Fruit fly (Drosophila melanogaster) whole organism, embryonic: ENCODE measurements around the gene CG13481.
A peak's percentile ranks its signal among the peaks of the same experiment; 100 is the strongest.

Experiments used
- Blimp-1 ChIP-seq: fragments of 200-800 bp; sonication (Bioruptor generic); optimal IDR thresholded peaks from 3 replicates; lab custom pipeline; 2018; ENCODE audit warnings: missing biosample characterization, missing genetic modification characterization, mild to moderate bottlenecking, moderate library complexity, missing genetic modification reagents
- CG10147 ChIP-seq: fragments of 200-800 bp; sonication (Bioruptor generic); optimal IDR thresholded peaks from 2 replicates; lab custom pipeline; 2019; ENCODE audit warnings: missing biosample characterization, mild to moderate bottlenecking, missing genetic modification characterization, moderate library complexity
- CG10979 ChIP-seq: fragments of 200-800 bp; sonication (Bioruptor generic); optimal IDR thresholded peaks from 2 replicates; lab custom pipeline; 2018; ENCODE audit warnings: missing biosample characterization, mild to moderate bottlenecking, missing genetic modification characterization, moderate library complexity
- CG11695 ChIP-seq: fragments of 200-800 bp; sonication (Bioruptor generic); IDR thresholded peaks from 3 replicates; pipeline ENCODE4 v1.3.6; 2022; ENCODE audit warnings: missing biosample characterization, missing genetic modification characterization
- CG12391 ChIP-seq: fragments of 200-800 bp; sonication (Bioruptor generic); optimal IDR thresholded peaks from 3 replicates; lab custom pipeline; 2018; ENCODE audit warnings: missing biosample characterization, mild to moderate bottlenecking, missing genetic modification characterization, moderate library complexity
- CG13424 ChIP-seq: fragments of 200-800 bp; sonication (Bioruptor generic); optimal IDR thresholded peaks from 2 replicates; lab custom pipeline; 2019; ENCODE audit warnings: missing biosample characterization, mild to moderate bottlenecking, missing genetic modification characterization, moderate library complexity
- CG15696 ChIP-seq: fragments of 200-800 bp; sonication (Bioruptor generic); optimal IDR thresholded peaks from 2 replicates; lab custom pipeline; 2019; ENCODE audit warnings: missing biosample characterization, mild to moderate bottlenecking, missing genetic modification characterization, moderate library complexity
- CG1602 ChIP-seq: fragments of 200-800 bp; sonication (Bioruptor generic); optimal IDR thresholded peaks from 3 replicates; lab custom pipeline; 2016; ENCODE audit warnings: missing biosample characterization, missing genetic modification characterization
- CG17359 ChIP-seq: fragments of 200-800 bp; sonication (Bioruptor generic); optimal IDR thresholded peaks from 3 replicates; lab custom pipeline; 2018; ENCODE audit warnings: missing biosample characterization, mild to moderate bottlenecking, missing genetic modification characterization, moderate library complexity
- CG18262 ChIP-seq: fragments of 200-800 bp; optimal IDR thresholded peaks from 3 replicates; lab custom pipeline; 2019; ENCODE audit warnings: missing biosample characterization, mild to moderate bottlenecking, missing genetic modification characterization, moderate library complexity
- CG1832 ChIP-seq: fragments of 200-800 bp; sonication (Bioruptor generic); optimal IDR thresholded peaks from 2 replicates; lab custom pipeline; 2017; ENCODE audit warnings: missing biosample characterization, mild to moderate bottlenecking, missing genetic modification characterization, inconsistent platforms
- CG31441 ChIP-seq: fragments of 200-800 bp; sonication (Bioruptor generic); IDR thresholded peaks from 2 replicates; pipeline ENCODE4 v1.3.6; 2022; ENCODE audit warnings: missing biosample characterization, missing genetic modification characterization
- CG6689 ChIP-seq: fragments of 200-800 bp; sonication (Bioruptor generic); IDR thresholded peaks from 2 replicates; pipeline ENCODE4 v1.3.6; 2022; ENCODE audit warnings: missing biosample characterization, missing genetic modification characterization
- CG7556 ChIP-seq: fragments of 200-800 bp; sonication (Bioruptor generic); optimal IDR thresholded peaks from 2 replicates; lab custom pipeline; 2017; ENCODE audit warnings: missing biosample characterization, mild to moderate bottlenecking, missing genetic modification characterization
- CG7839 ChIP-seq: fragments of 200-800 bp; sonication (Bioruptor generic); optimal IDR thresholded peaks from 3 replicates; lab custom pipeline; 2018; ENCODE audit warnings: missing biosample characterization, mild to moderate bottlenecking, missing genetic modification characterization, moderate library complexity
- CG8281 ChIP-seq: fragments of 200-800 bp; sonication (Bioruptor generic); optimal IDR thresholded peaks from 2 replicates; lab custom pipeline; 2018; ENCODE audit warnings: missing biosample characterization, mild to moderate bottlenecking, missing genetic modification characterization, moderate library complexity
- Drgx ChIP-seq: fragments of 200-800 bp; sonication (Bioruptor generic); IDR thresholded peaks from 2 replicates; pipeline ENCODE4 v1.3.6; 2022; ENCODE audit warnings: missing biosample characterization, missing genetic modification characterization
- Fer3 ChIP-seq: fragments of 200-800 bp; sonication (Bioruptor generic); optimal IDR thresholded peaks from 2 replicates; lab custom pipeline; 2018; ENCODE audit warnings: missing biosample characterization, mild to moderate bottlenecking, missing genetic modification characterization, moderate library complexity
- HLHmδ ChIP-seq: fragments of 200-800 bp; sonication (Bioruptor generic); optimal IDR thresholded peaks from 2 replicates; lab custom pipeline; 2018; ENCODE audit warnings: missing biosample characterization, mild to moderate bottlenecking, missing genetic modification characterization, moderate library complexity
- Oli ChIP-seq: fragments of 200-800 bp; sonication (Bioruptor generic); optimal IDR thresholded peaks from 2 replicates; lab custom pipeline; 2018; ENCODE audit warnings: missing biosample characterization, mild to moderate bottlenecking, missing genetic modification characterization, moderate library complexity
- Opbp ChIP-seq: fragments of 200-800 bp; sonication (Bioruptor generic); IDR thresholded peaks from 3 replicates; pipeline ENCODE4 v1.3.6; 2022; ENCODE audit warnings: missing biosample characterization, missing genetic modification characterization; ENCODE audit not compliant: partially characterized antibody
- PHDP ChIP-seq: fragments of 200-800 bp; sonication (Bioruptor generic); optimal IDR thresholded peaks from 3 replicates; lab custom pipeline; 2018; ENCODE audit warnings: missing biosample characterization, mild to moderate bottlenecking, missing genetic modification characterization, moderate library complexity
- Sox102F ChIP-seq: fragments of 200-800 bp; sonication (Bioruptor generic); optimal IDR thresholded peaks from 2 replicates; lab custom pipeline; 2018; ENCODE audit warnings: missing biosample characterization, mild to moderate bottlenecking, missing genetic modification characterization, moderate library complexity
- Ssrp ChIP-seq: fragments of 200-800 bp; sonication (Bioruptor generic); optimal IDR thresholded peaks from 2 replicates; lab custom pipeline; 2018; ENCODE audit warnings: missing biosample characterization, mild to moderate bottlenecking, missing genetic modification characterization, moderate library complexity
- ara ChIP-seq: fragments of 200-800 bp; sonication (Bioruptor generic); IDR thresholded peaks from 2 replicates; pipeline ENCODE4 v1.3.6; 2022; ENCODE audit warnings: missing biosample characterization, missing genetic modification characterization
- az2 ChIP-seq: fragments of 200-800 bp; sonication (Bioruptor generic); optimal IDR thresholded peaks from 3 replicates; lab custom pipeline; 2016; ENCODE audit warnings: missing biosample characterization, missing genetic modification characterization
- chif ChIP-seq, 2 experiments: fragments of 200-800 bp; sonication (Bioruptor generic); optimal IDR thresholded peaks; 3 replicates each; lab custom pipeline; 2016; ENCODE audit warnings: missing biosample characterization in 2 of 2, missing genetic modification characterization in 2 of 2
- cwo ChIP-seq: fragments of 200-800 bp; sonication (Bioruptor generic); optimal IDR thresholded peaks from 3 replicates; lab custom pipeline; 2017; ENCODE audit warnings: missing biosample characterization, missing genetic modification characterization, mild to moderate bottlenecking, moderate library complexity, missing genetic modification reagents
- dysf ChIP-seq: fragments of 200-800 bp; sonication (Bioruptor generic); IDR thresholded peaks from 3 replicates; pipeline ENCODE4 v1.3.6; 2022; ENCODE audit warnings: missing biosample characterization, missing genetic modification characterization
- fd96Cb ChIP-seq: fragments of 200-800 bp; sonication (Bioruptor generic); optimal IDR thresholded peaks from 2 replicates; lab custom pipeline; 2018; ENCODE audit warnings: missing biosample characterization, mild to moderate bottlenecking, missing genetic modification characterization, moderate library complexity
- grau ChIP-seq: fragments of 200-800 bp; optimal IDR thresholded peaks from 3 replicates; lab custom pipeline; 2019; ENCODE audit warnings: missing biosample characterization, mild to moderate bottlenecking, missing genetic modification characterization, moderate library complexity
- gro ChIP-seq: fragments of 200-800 bp; sonication (Bioruptor generic); optimal IDR thresholded peaks from 2 replicates; lab custom pipeline; 2016; ENCODE audit warnings: missing biosample characterization, missing genetic modification characterization
- ind ChIP-seq: fragments of 200-800 bp; sonication (Bioruptor generic); optimal IDR thresholded peaks from 3 replicates; lab custom pipeline; 2016; ENCODE audit warnings: missing biosample characterization, missing genetic modification characterization
- lab ChIP-seq: fragments of 200-800 bp; sonication (Bioruptor generic); optimal IDR thresholded peaks from 3 replicates; lab custom pipeline; 2017; ENCODE audit warnings: missing biosample characterization, missing genetic modification characterization, mild to moderate bottlenecking, moderate library complexity, missing genetic modification reagents
- phol ChIP-seq: fragments of 200-800 bp; sonication (Bioruptor generic); optimal IDR thresholded peaks from 3 replicates; lab custom pipeline; 2018; ENCODE audit warnings: missing biosample characterization, mild to moderate bottlenecking, missing genetic modification characterization, moderate library complexity
- row ChIP-seq: fragments of 200-800 bp; sonication (Bioruptor generic); IDR thresholded peaks from 3 replicates; pipeline ENCODE4 v1.3.6; 2022; ENCODE audit warnings: missing biosample characterization, missing genetic modification characterization
- so ChIP-seq: fragments of 200-800 bp; sonication (Bioruptor generic); IDR thresholded peaks from 3 replicates; pipeline ENCODE4 v1.3.6; 2022; ENCODE audit warnings: missing biosample characterization, missing genetic modification characterization
- stc ChIP-seq: fragments of 200-800 bp; sonication (Bioruptor generic); IDR thresholded peaks from 2 replicates; pipeline ENCODE4 v1.3.6; 2022; ENCODE audit warnings: missing biosample characterization, missing genetic modification characterization
- tap ChIP-seq: fragments of 200-800 bp; optimal IDR thresholded peaks from 3 replicates; lab custom pipeline; 2019; ENCODE audit warnings: missing biosample characterization, mild to moderate bottlenecking, missing genetic modification characterization, moderate library complexity
- trem ChIP-seq: fragments of 200-800 bp; optimal IDR thresholded peaks from 3 replicates; lab custom pipeline; 2019; ENCODE audit warnings: missing biosample characterization, mild to moderate bottlenecking, missing genetic modification characterization, moderate library complexity
- trh ChIP-seq: fragments of 200-800 bp; sonication (Bioruptor generic); optimal IDR thresholded peaks from 2 replicates; lab custom pipeline; 2016; ENCODE audit warnings: missing biosample characterization, missing genetic modification characterization
- unpg ChIP-seq: fragments of 200-800 bp; sonication (Bioruptor generic); optimal IDR thresholded peaks from 3 replicates; lab custom pipeline; 2018; ENCODE audit warnings: missing biosample characterization, mild to moderate bottlenecking, missing genetic modification characterization, moderate library complexity

Gene CG13481

dm6 chr3L:14353161-14353560 lies 16.3 kb downstream of the CG13481 start (continued):
- TF ChIP-seq CG1602 (GFP tag; lab: Kevin White, UChicago) = no peak
- no peak for TF ChIP-seq gro
- no peak for TF ChIP-seq CG8281 (tag; lab: Kevin White, UChicago)
- TF ChIP-seq ara (GFP tag; lab: Robert Waterston, UW) = 0 out of 2 replicates have a peak, but pooled peaks have one; percentile 22
- TF ChIP-seq Opbp (GFP tag; lab: Robert Waterston, UW) = no peak
- TF ChIP-seq stc = no peak
- peak; percentile 21 for TF ChIP-seq PHDP (tag; lab: Kevin White, UChicago)
- TF ChIP-seq cwo (GFP tag; lab: Kevin White, UChicago) = peak; percentile 11
- TF ChIP-seq CG1832 (GFP tag; lab: Kevin White, UChicago) = no peak
- 0 out of 2 replicates have a peak, but pooled peaks have one; percentile 36 for TF ChIP-seq Drgx (GFP tag; lab: Robert Waterston, UW)
- TF ChIP-seq CG17359 (tag; lab: Kevin White, UChicago) = peak; percentile 35
- TF ChIP-seq so (GFP tag; lab: Robert Waterston, UW) = 0 out of 3 replicates have a peak, but pooled peaks have one; percentile 26
- peak; percentile 52 for TF ChIP-seq CG18262 (tag; lab: Kevin White, UChicago)
- TF ChIP-seq HLHmδ = no peak
- TF ChIP-seq CG6689 (GFP tag; lab: Robert Waterston, UW) = 0 out of 2 replicates have a peak, but pooled peaks have one; percentile 23
- TF ChIP-seq ind (GFP tag; lab: Kevin White, UChicago) = peak; percentile 1
- TF ChIP-seq row (GFP tag; lab: Robert Waterston, UW) = peak; percentile 47; the same call in 2 of the 3 replicates
- TF ChIP-seq lab = peak; percentile 4
- peak; percentile 48 for TF ChIP-seq phol (tag; lab: Kevin White, UChicago)
- peak; percentile 29 for TF ChIP-seq tap
- TF ChIP-seq dysf = peak; percentile 36; the same call in 1 of the 3 replicates
- peak; percentile 52 for TF ChIP-seq CG31441 (GFP tag; lab: Robert Waterston, UW)
- TF ChIP-seq fd96Cb (tag; lab: Kevin White, UChicago) = peak; percentile 24
- TF ChIP-seq Sox102F (GFP tag; lab: Kevin White, UChicago) = peak; percentile 25
- TF ChIP-seq Fer3 (tag; lab: Kevin White, UChicago) = peak; percentile 6
- peak; percentile 29 for TF ChIP-seq CG13424
- peak; percentile 7 for TF ChIP-seq CG15696 (tag; lab: Kevin White, UChicago)
- TF ChIP-seq CG7839 (tag; lab: Kevin White, UChicago) = peak; percentile 38
- TF ChIP-seq CG10979 = peak; percentile 54
- no peak for TF ChIP-seq CG10147
- TF ChIP-seq trem (tag; lab: Kevin White, UChicago) = peak; percentile 32
- no peak for TF ChIP-seq Ssrp (tag; lab: Kevin White, UChicago)
- peak; percentile 21 for TF ChIP-seq unpg (GFP tag; lab: Kevin White, UChicago)
- peak; percentile 19 for TF ChIP-seq CG12391
- peak; percentile 8 for TF ChIP-seq az2
- TF ChIP-seq grau (tag; lab: Kevin White, UChicago) = peak; percentile 20
- TF ChIP-seq CG11695 (GFP tag; lab: Robert Waterston, UW) = 0 out of 3 replicates have a peak, but pooled peaks have one; percentile 18
- TF ChIP-seq CG7556 = peak; percentile 1
- TF ChIP-seq chif (GFP tag; optimal IDR thresholded peaks at IDR 0.05; lab: Kevin White, UChicago) = no peak
- TF ChIP-seq Oli = peak; percentile 33
- peak; percentile 47 for TF ChIP-seq Blimp-1
- TF ChIP-seq trh (GFP tag; lab: Kevin White, UChicago) = no peak
- TF ChIP-seq, all 482 proteins: peak for 61
